Fruit fly (Drosophila melanogaster) whole organism, wandering third instar larva: ENCODE measurements around the gene Snr1.

ENCODE experiments used
- CG32264 ChIP-seq: fragments of 200-800 bp; sonication (Bioruptor generic); optimal IDR thresholded peaks from 2 replicates; lab custom pipeline; 2016; ENCODE audit warnings: missing biosample characterization, missing genetic modification characterization
- CG9705 ChIP-seq: fragments of 200-800 bp; sonication (Bioruptor generic); optimal IDR thresholded peaks from 2 replicates; lab custom pipeline; 2018; ENCODE audit warnings: missing biosample characterization, mild to moderate bottlenecking, missing genetic modification characterization
- CrebA ChIP-seq: fragments of 200-800 bp; sonication (Bioruptor generic); optimal IDR thresholded peaks from 2 replicates; lab custom pipeline; 2016; ENCODE audit warnings: missing biosample characterization, mild to moderate bottlenecking, missing genetic modification characterization, borderline replicate concordance
- Dfd ChIP-seq: fragments of >200 bp; optimal IDR thresholded peaks from 2 replicates; lab custom pipeline; 2017; ENCODE audit warnings: missing biosample characterization, missing genetic modification characterization
- Dif ChIP-seq: fragments of 200-275, 200-300 bp; sonication (Bioruptor generic); optimal IDR thresholded peaks from 2 replicates; lab custom pipeline; 2018; ENCODE audit warnings: missing biosample characterization, missing genetic modification characterization; ENCODE audit not compliant: partially characterized antibody
- GATAd ChIP-seq: sonication (Bioruptor generic); optimal IDR thresholded peaks from 2 replicates; lab custom pipeline; 2016; ENCODE audit warnings: missing biosample characterization, missing genetic modification characterization
- HLH106 ChIP-seq: fragments of 200-800 bp; optimal IDR thresholded peaks from 3 replicates; lab custom pipeline; 2019; ENCODE audit warnings: missing biosample characterization, mild to moderate bottlenecking, missing genetic modification characterization, moderate library complexity
- Hnf4 ChIP-seq: fragments of 200-800 bp; sonication (Bioruptor generic); optimal IDR thresholded peaks from 2 replicates; lab custom pipeline; 2016; ENCODE audit warnings: missing biosample characterization, mild to moderate bottlenecking, missing genetic modification characterization
- Hr83 ChIP-seq: fragments of 200-300 bp; sonication (Bioruptor generic); optimal IDR thresholded peaks from 2 replicates; lab custom pipeline; 2016; ENCODE audit warnings: missing biosample characterization, mild to moderate bottlenecking, missing genetic modification characterization, moderate library complexity; ENCODE audit not compliant: poor library complexity, severe bottlenecking
- Mio ChIP-seq: sonication (Bioruptor generic); optimal IDR thresholded peaks from 2 replicates; lab custom pipeline; 2016; ENCODE audit warnings: missing biosample characterization, missing genetic modification characterization
- Myc ChIP-seq: fragments of >200 bp; optimal IDR thresholded peaks from 2 replicates; lab custom pipeline; 2017
- N ChIP-seq: fragments of >200 bp; optimal IDR thresholded peaks from 2 replicates; lab custom pipeline; 2018; ENCODE audit warnings: missing biosample characterization, missing external identifiers, missing genetic modification characterization
- OdsH ChIP-seq: fragments of 200-800 bp; sonication (Bioruptor generic); optimal IDR thresholded peaks from 2 replicates; lab custom pipeline; 2016; ENCODE audit warnings: missing biosample characterization, mild to moderate bottlenecking, missing genetic modification characterization
- Rel ChIP-seq, 2 experiments: fragments of 200-800 bp; sonication (Bioruptor generic) in 1 of 2; optimal IDR thresholded peaks; 2 replicates in 1 of 2; 3 replicates in 1 of 2; lab custom pipeline; 2016 to 2019; ENCODE audit warnings: mild to moderate bottlenecking in 2 of 2, missing biosample characterization in 2 of 2, missing genetic modification characterization in 2 of 2, moderate library complexity in 1 of 2
- Sp1 ChIP-seq: fragments of 200-800 bp; sonication (Bioruptor generic); optimal IDR thresholded peaks from 3 replicates; lab custom pipeline; 2019; ENCODE audit warnings: missing biosample characterization, mild to moderate bottlenecking, missing genetic modification characterization, moderate library complexity
- Vsx2 ChIP-seq: fragments of 200-300, 225-300 bp; sonication (Bioruptor generic); optimal IDR thresholded peaks from 2 replicates; lab custom pipeline; 2018; ENCODE audit warnings: missing biosample characterization, missing genetic modification characterization; ENCODE audit not compliant: partially characterized antibody
- br ChIP-seq: fragments of 200-800 bp; sonication (Bioruptor generic); optimal IDR thresholded peaks from 2 replicates; lab custom pipeline; 2016; ENCODE audit warnings: missing biosample characterization, missing genetic modification characterization
- brk ChIP-seq: fragments of 200-800 bp; sonication (Bioruptor generic); optimal IDR thresholded peaks from 2 replicates; lab custom pipeline; 2016; ENCODE audit warnings: missing biosample characterization, mild to moderate bottlenecking, missing genetic modification characterization
- dl ChIP-seq, 2 experiments: fragments of 175-275, 200-275 bp in 1 of 2; fragments of 200-275 bp in 1 of 2; sonication (Bioruptor generic); optimal IDR thresholded peaks; lab custom pipeline; 2018; ENCODE audit warnings: mild to moderate bottlenecking in 2 of 2, missing biosample characterization in 2 of 2, missing genetic modification characterization in 2 of 2, moderate library complexity in 2 of 2; ENCODE audit not compliant: partially characterized antibody in 2 of 2, insufficient read depth in 1 of 2
- dmrt93B ChIP-seq: fragments of 200-800 bp; sonication (Bioruptor generic); optimal IDR thresholded peaks from 2 replicates; lab custom pipeline; 2018; ENCODE audit warnings: missing biosample characterization, mild to moderate bottlenecking, missing genetic modification characterization
- dsf ChIP-seq: sonication (Bioruptor generic); optimal IDR thresholded peaks from 2 replicates; lab custom pipeline; 2016; ENCODE audit warnings: missing biosample characterization, missing genetic modification characterization, borderline replicate concordance
- ey ChIP-seq: fragments of 200-800 bp; sonication (Bioruptor generic); optimal IDR thresholded peaks from 2 replicates; lab custom pipeline; 2016; ENCODE audit warnings: missing biosample characterization, missing genetic modification characterization
- foxo ChIP-seq, 2 experiments: fragments of 200-800 bp; sonication (Bioruptor generic); optimal IDR thresholded peaks; 2 replicates in 1 of 2; 3 replicates in 1 of 2; lab custom pipeline; 2016 to 2017; ENCODE audit warnings: missing biosample characterization in 2 of 2, missing genetic modification characterization in 2 of 2
- fru ChIP-seq: fragments of 200-800 bp; sonication (Bioruptor generic); optimal IDR thresholded peaks from 3 replicates; lab custom pipeline; 2016; ENCODE audit warnings: missing biosample characterization, mild to moderate bottlenecking, missing genetic modification characterization
- h ChIP-seq: fragments of 200-800 bp; sonication (Bioruptor generic); optimal IDR thresholded peaks from 3 replicates; lab custom pipeline; 2016; ENCODE audit warnings: missing biosample characterization, mild to moderate bottlenecking, missing genetic modification characterization
- lola ChIP-seq: fragments of >200 bp; optimal IDR thresholded peaks from 2 replicates; lab custom pipeline; 2017; ENCODE audit warnings: missing biosample characterization, missing genetic modification characterization
- pan ChIP-seq: fragments of >200 bp; optimal IDR thresholded peaks from 2 replicates; lab custom pipeline; 2017
- psq ChIP-seq: fragments of 200-800 bp; sonication (Bioruptor generic); optimal IDR thresholded peaks from 3 replicates; lab custom pipeline; 2017; ENCODE audit warnings: missing biosample characterization, mild to moderate bottlenecking, missing genetic modification characterization, moderate library complexity
- rgr ChIP-seq: fragments of 200-800 bp; sonication (Bioruptor generic); optimal IDR thresholded peaks from 3 replicates; lab custom pipeline; 2016; ENCODE audit warnings: missing biosample characterization, mild to moderate bottlenecking, missing genetic modification characterization
- sage ChIP-seq: fragments of 200-800 bp; sonication (Bioruptor generic); optimal IDR thresholded peaks from 2 replicates; lab custom pipeline; 2016; ENCODE audit warnings: missing biosample characterization, mild to moderate bottlenecking, missing genetic modification characterization
- sv ChIP-seq: fragments of 200-800 bp; sonication (Bioruptor generic); optimal IDR thresholded peaks from 3 replicates; lab custom pipeline; 2016; ENCODE audit warnings: missing biosample characterization, missing genetic modification characterization
- tai ChIP-seq: sonication (Bioruptor generic); optimal IDR thresholded peaks from 2 replicates; lab custom pipeline; 2016; ENCODE audit warnings: missing biosample characterization, missing genetic modification characterization
- usp ChIP-seq: fragments of >200 bp; optimal IDR thresholded peaks from 2 replicates; lab custom pipeline; 2017; ENCODE audit warnings: missing biosample characterization, missing genetic modification characterization
- woc ChIP-seq: sonication (Bioruptor generic); optimal IDR thresholded peaks from 2 replicates; lab custom pipeline; 2016; ENCODE audit warnings: missing biosample characterization, mild to moderate bottlenecking, missing genetic modification characterization

The Snr1 gene

DNA sequence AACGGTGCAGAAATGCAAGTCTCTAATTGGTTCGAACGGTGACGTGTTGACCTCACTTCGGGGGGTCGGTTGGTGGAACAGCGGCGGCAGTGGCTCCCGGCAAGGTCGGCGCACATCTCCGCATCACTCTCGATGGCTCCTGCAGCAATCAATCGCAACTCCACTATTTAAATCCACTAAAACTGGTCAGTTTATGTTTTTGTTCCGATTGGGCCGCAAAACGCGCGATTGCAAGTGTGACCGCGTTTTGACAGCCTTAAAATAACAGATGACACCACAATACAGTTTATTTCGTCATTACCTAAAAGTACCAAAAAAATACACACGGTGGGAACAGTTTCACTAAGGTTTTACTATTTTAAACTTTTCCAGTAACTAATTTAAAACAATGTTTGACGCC lies 6.2 kb upstream of the Snr1 start, which contains the start of gene PEK:
Gene PEK, minus strand, starts transcription at position 273 of the 400 bp plus-strand sequence.
- no peak for TF ChIP-seq foxo (GFP tag; optimal IDR thresholded peaks at IDR 0.05; lab: Kevin White, UChicago)
- TF ChIP-seq ey (GFP tag; lab: Kevin White, UChicago): no peak
- TF ChIP-seq Myc (lab: Kevin White, UChicago): peak; percentile 52
- no peak for TF ChIP-seq Rel (GFP tag; optimal IDR thresholded peaks at IDR 0.05; lab: Kevin White, UChicago)
- peak; percentile 19 for TF ChIP-seq Rel (tag; optimal IDR thresholded peaks at IDR 0.05; lab: Kevin White, UChicago)
- no peak for TF ChIP-seq Hnf4 (GFP tag; lab: Kevin White, UChicago)
- TF ChIP-seq, all 38 proteins: peak for 2

DNA sequence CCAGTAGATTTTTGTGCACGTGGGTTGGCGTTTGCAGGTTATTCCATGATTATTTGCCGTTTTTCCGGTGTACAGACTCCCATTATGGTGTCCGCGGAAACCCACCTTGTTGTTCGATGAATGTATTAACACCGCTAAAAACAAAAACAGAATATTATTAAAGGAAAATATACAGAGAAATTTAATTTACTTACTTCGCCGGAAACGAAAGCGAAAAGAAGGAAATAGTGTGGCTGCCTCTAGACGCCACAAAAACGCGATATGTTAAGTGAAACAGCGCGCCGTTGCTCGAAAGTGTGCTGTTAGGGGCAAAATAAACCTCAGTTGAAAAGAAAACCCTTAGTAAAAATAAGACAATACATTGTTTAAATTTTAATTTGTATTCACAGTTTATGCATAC lies 3.9 kb upstream of the Snr1 start, which contains the start of gene RpL35A:
Gene RpL35A, minus strand, starts transcription at position 227 of the 400 bp plus-strand sequence.
- no peak for TF ChIP-seq N (GFP tag; lab: Kevin White, UChicago)
- TF ChIP-seq lola (GFP tag; lab: Kevin White, UChicago): no peak
- TF ChIP-seq dsf (GFP tag; lab: Kevin White, UChicago): no peak
- no peak for TF ChIP-seq Mio (GFP tag; lab: Kevin White, UChicago)
- peak; percentile 83 for TF ChIP-seq rgr
- TF ChIP-seq HLH106: peak; percentile 58
- peak; percentile 71 for TF ChIP-seq dmrt93B
- no peak for TF ChIP-seq psq (GFP tag; lab: Kevin White, UChicago)
- TF ChIP-seq Sp1 (GFP tag; lab: Kevin White, UChicago): peak; percentile 86
- peak; percentile 75 for TF ChIP-seq CG9705
- no peak for TF ChIP-seq Dif
- no peak for TF ChIP-seq Vsx2 (GFP tag; lab: Kevin White, UChicago)
- peak; percentile 16 for TF ChIP-seq ey (GFP tag; lab: Kevin White, UChicago)
- TF ChIP-seq dl (GFP tag; optimal IDR thresholded peaks at IDR 0.05; lab: Kevin White, UChicago; ENCODE audit: insufficient read depth in 1 of 2, partially characterized antibody in 2 of 2): no peak
- no peak for TF ChIP-seq usp (GFP tag; lab: Kevin White, UChicago)
- TF ChIP-seq CG32264: peak; percentile 68
- TF ChIP-seq foxo (GFP tag; optimal IDR thresholded peaks at IDR 0.05; lab: Kevin White, UChicago): peak; percentile 42 to 56
- TF ChIP-seq sage: no peak
- TF ChIP-seq Hnf4 (GFP tag; lab: Kevin White, UChicago): no peak
- TF ChIP-seq OdsH (GFP tag; lab: Kevin White, UChicago): peak; percentile 4
- no peak for TF ChIP-seq Rel (GFP tag; optimal IDR thresholded peaks at IDR 0.05; lab: Kevin White, UChicago)
- TF ChIP-seq Rel (tag; optimal IDR thresholded peaks at IDR 0.05; lab: Kevin White, UChicago): peak; percentile 54
- TF ChIP-seq tai (GFP tag; lab: Kevin White, UChicago): no peak
- peak; percentile 71 for TF ChIP-seq h (GFP tag; lab: Kevin White, UChicago)
- no peak for TF ChIP-seq sv (GFP tag; lab: Kevin White, UChicago)
- peak; percentile 26 for TF ChIP-seq woc (GFP tag; lab: Kevin White, UChicago)
- TF ChIP-seq Dfd (GFP tag; lab: Kevin White, UChicago): no peak
- TF ChIP-seq fru (GFP tag; lab: Kevin White, UChicago): peak; percentile 62
- peak; percentile 84 for TF ChIP-seq Hr83 (GFP tag; lab: Kevin White, UChicago)
- TF ChIP-seq GATAd (GFP tag; lab: Kevin White, UChicago): no peak
- peak; percentile 73 for TF ChIP-seq br (GFP tag; lab: Kevin White, UChicago)
- TF ChIP-seq Myc (lab: Kevin White, UChicago): peak; percentile 30

DNA sequence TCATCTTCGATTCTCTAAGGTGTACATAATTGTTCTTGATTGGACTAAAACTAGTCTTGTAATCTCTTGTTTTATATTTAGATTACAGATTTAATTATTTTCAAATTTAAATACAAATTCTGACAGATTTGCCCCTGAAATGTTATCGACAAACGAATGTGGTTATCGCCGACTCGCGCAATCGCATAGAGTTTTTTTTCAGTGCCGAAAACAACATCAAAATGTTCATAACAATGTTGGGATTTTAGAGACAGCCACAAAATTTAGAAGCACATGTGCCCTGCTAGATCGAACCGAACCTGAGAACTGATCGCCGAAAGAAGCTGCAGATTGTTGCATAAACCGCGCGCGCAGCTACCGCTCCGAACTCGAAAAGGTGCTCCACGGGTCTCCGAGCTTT lies 3.1 kb upstream of the Snr1 start, which contains the start of gene POLDIP2:
Gene POLDIP2, plus strand, starts transcription at position 160 of the 400 bp plus-strand sequence.
- no peak for TF ChIP-seq N (GFP tag; lab: Kevin White, UChicago)
- no peak for TF ChIP-seq CG9705
- peak; percentile 8 for TF ChIP-seq rgr
- no peak for TF ChIP-seq dmrt93B
- TF ChIP-seq dl (GFP tag; optimal IDR thresholded peaks at IDR 0.05; lab: Kevin White, UChicago; ENCODE audit: insufficient read depth in 1 of 2, partially characterized antibody in 2 of 2): no peak
- TF ChIP-seq Hnf4 (GFP tag; lab: Kevin White, UChicago): no peak
- peak; percentile 9 for TF ChIP-seq Hr83 (GFP tag; lab: Kevin White, UChicago)
- TF ChIP-seq Vsx2 (GFP tag; lab: Kevin White, UChicago): no peak
- no peak for TF ChIP-seq ey (GFP tag; lab: Kevin White, UChicago)
- TF ChIP-seq Rel (GFP tag; optimal IDR thresholded peaks at IDR 0.05; lab: Kevin White, UChicago): no peak
- TF ChIP-seq Rel (tag; optimal IDR thresholded peaks at IDR 0.05; lab: Kevin White, UChicago): peak; percentile 47

DNA sequence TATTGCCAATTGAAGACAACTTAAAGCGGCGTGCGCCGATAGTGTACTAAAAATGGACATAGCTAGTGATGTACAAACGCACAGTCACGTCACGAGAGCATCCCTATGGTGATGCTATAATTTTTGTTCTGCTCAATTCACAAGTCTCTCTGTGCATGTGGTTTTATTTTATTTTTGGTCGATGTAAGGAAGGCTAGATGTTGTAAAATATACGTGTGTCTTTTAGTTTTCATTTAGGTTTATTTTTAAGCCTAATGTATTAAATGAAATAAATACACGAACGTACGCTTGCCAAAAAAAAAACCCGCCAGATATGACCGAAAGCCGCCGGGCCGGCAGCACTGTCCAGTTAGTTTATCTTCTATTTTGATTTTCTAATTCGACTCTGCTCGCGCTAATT lies 3.8 kb downstream of the Snr1 start, which contains the start of the genes CG45100, HDAC3 and Hcs:
Gene CG45100, minus strand, starts transcription at position 50 of the 400 bp plus-strand sequence.
Gene HDAC3, minus strand, starts transcription at position 50 of the 400 bp plus-strand sequence.
Gene Hcs, plus strand, starts transcription at position 349 of the 400 bp plus-strand sequence.
- TF ChIP-seq ey (GFP tag; lab: Kevin White, UChicago) (peak; percentile 43), CG32264 (no peak), usp (GFP tag; lab: Kevin White, UChicago) (no peak), dl (GFP tag; optimal IDR thresholded peaks at IDR 0.05; lab: Kevin White, UChicago; ENCODE audit: insufficient read depth in 1 of 2, partially characterized antibody in 2 of 2) (no peak), pan (lab: Kevin White, UChicago) (no peak), Dfd (GFP tag; lab: Kevin White, UChicago) (no peak), dsf (GFP tag; lab: Kevin White, UChicago) (no peak), lola (GFP tag; lab: Kevin White, UChicago) (no peak), woc (GFP tag; lab: Kevin White, UChicago) (peak; percentile 94), dmrt93B (no peak), brk (GFP tag; lab: Kevin White, UChicago) (no peak), Myc (lab: Kevin White, UChicago) (peak; percentile 100), sv (GFP tag; lab: Kevin White, UChicago) (peak; percentile 22), HLH106 (no peak), CG9705 (peak; percentile 19), Hnf4 (GFP tag; lab: Kevin White, UChicago) (no peak), Mio (GFP tag; lab: Kevin White, UChicago) (no peak), CrebA (GFP tag; lab: Kevin White, UChicago) (no peak), h (GFP tag; lab: Kevin White, UChicago) (no peak), psq (GFP tag; lab: Kevin White, UChicago) (peak; percentile 36), fru (GFP tag; lab: Kevin White, UChicago) (no peak), OdsH (GFP tag; lab: Kevin White, UChicago) (no peak), Rel (GFP tag; optimal IDR thresholded peaks at IDR 0.05; lab: Kevin White, UChicago) (no peak), Rel (tag; optimal IDR thresholded peaks at IDR 0.05; lab: Kevin White, UChicago) (no peak), Hr83 (GFP tag; lab: Kevin White, UChicago) (no peak), br (GFP tag; lab: Kevin White, UChicago) (no peak), Sp1 (GFP tag; lab: Kevin White, UChicago) (no peak), Vsx2 (GFP tag; lab: Kevin White, UChicago) (no peak), Dif (no peak)
